Fruit fly (Drosophila melanogaster): ENCODE results near the gene CG17147.

CG17147 gene

DNA sequence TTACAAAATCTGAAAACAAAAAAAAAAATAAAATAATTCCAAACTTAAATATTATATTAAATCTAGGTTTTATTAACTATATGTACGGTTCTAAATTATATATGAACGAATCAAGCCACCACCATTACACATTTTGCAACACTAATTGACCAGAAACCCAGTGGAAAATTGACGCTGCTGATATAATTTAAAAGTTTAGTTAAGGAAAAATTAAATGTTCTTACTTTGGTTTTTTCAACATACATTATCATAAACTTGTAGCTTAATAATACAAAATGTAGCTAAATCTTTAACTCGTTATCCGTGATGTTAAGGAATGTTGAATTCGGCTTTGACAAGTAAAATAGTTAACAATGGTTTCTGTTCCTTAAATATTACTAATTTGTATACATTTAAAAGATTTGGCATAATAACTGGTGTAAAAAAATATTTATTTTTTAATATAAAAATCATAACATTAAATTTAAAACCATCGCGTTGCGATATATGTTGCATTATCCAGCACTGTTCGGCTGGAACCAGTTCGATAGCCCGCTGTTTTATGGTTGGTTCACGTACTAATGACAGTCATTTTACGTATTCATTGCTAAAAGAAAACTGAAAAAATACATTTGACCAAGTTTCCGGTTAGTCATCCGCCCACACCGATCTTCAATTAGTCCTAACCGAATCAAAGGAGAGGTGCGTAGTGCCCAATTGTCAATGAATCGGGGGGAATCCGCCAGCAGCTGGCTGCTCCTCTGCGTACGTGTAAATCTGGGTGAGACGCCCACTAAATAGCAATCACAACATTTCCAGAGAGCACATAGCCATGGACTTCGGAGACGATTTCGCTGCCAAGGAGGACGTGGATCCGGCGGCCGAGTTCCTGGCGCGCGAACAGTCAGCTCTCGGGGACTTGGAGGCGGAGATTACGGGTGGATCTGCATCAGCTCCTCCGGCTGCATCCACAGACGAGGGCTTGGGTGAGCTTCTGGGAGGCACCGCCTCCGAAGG lies 18.6 kb downstream of the CG17147 start:
- TF ChIP-seq kay (GFP tag; optimal IDR thresholded peaks at IDR 0.05) (no peak), insv (GFP tag; optimal IDR thresholded peaks at IDR 0.05) (peak in 1 of 2 experiments; percentile 23), CG11093 (GFP tag; IDR thresholded peaks at IDR 0.05) (no peak), CG4360 (GFP tag; IDR thresholded peaks at IDR 0.05) (no peak), Gsc (GFP tag; IDR thresholded peaks at IDR 0.05) (no peak), CG7372 (GFP tag; IDR thresholded peaks at IDR 0.05) (0 out of 2 replicates have a peak, but pooled peaks have one; percentile 23), Aef1 (GFP tag; IDR thresholded peaks at IDR 0.05) (peak; percentile 35), CG11247 (GFP tag; IDR thresholded peaks at IDR 0.05) (peak; percentile 60), CG11723 (GFP tag; optimal IDR thresholded peaks at IDR 0.05) (peak; percentile 6), ash1 (GFP tag; optimal IDR thresholded peaks at IDR 0.05) (no peak), CG10543 (GFP tag; optimal IDR thresholded peaks at IDR 0.05) (peak; percentile 67), Mrtf (GFP tag; IDR thresholded peaks at IDR 0.05) (no peak), Usf (GFP tag; optimal IDR thresholded peaks at IDR 0.05) (no peak), dmrt11E (tag; optimal IDR thresholded peaks at IDR 0.05) (peak; percentile 30), Drgx (GFP tag; IDR thresholded peaks at IDR 0.05) (no peak; the same call in 1 of the 2 replicates), lilli (GFP tag; optimal IDR thresholded peaks at IDR 0.05) (peak; percentile 52), CG6689 (GFP tag; IDR thresholded peaks at IDR 0.05) (peak; percentile 63; the same call in 1 of the 2 replicates), CG10462 (GFP tag; optimal IDR thresholded peaks at IDR 0.05) (peak; percentile 15), CG32767 (GFP tag; IDR thresholded peaks at IDR 0.05) (no peak), tx (GFP tag; optimal IDR thresholded peaks at IDR 0.05) (no peak), mam (GFP tag; optimal IDR thresholded peaks at IDR 0.05) (no peak), CG10147 (GFP tag; optimal IDR thresholded peaks at IDR 0.05) (peak; percentile 60), MESR4 (GFP tag; optimal IDR thresholded peaks at IDR 0.05) (peak; percentile 94), NfI (GFP tag; optimal IDR thresholded peaks at IDR 0.05) (peak; percentile 71), Deaf1 (tag; optimal IDR thresholded peaks at IDR 0.05) (peak; percentile 12), Poxn (GFP tag; IDR thresholded peaks at IDR 0.05) (no peak), CG17568 (GFP tag; optimal IDR thresholded peaks at IDR 0.05) (no peak), Nf-YA (GFP tag; IDR thresholded peaks at IDR 0.05) (0 out of 2 replicates have a peak, but pooled peaks have one; percentile 5), Abd-B (GFP tag; optimal IDR thresholded peaks at IDR 0.05) (peak; percentile 48), D19A (tag; optimal IDR thresholded peaks at IDR 0.05) (peak; percentile 42), CG31224 (GFP tag; IDR thresholded peaks at IDR 0.05) (peak; percentile 34), fd102C (GFP tag; optimal IDR thresholded peaks at IDR 0.05) (no peak), zen2 (GFP tag; IDR thresholded peaks at IDR 0.05; ENCODE audit: partially characterized antibody) (peak; percentile 45; the same call in 1 of the 3 replicates), wdn (GFP tag; IDR thresholded peaks at IDR 0.05) (no peak; the same call in none of the 2 replicates), Eip74EF (GFP tag; optimal IDR thresholded peaks at IDR 0.05) (peak in 1 of 2 experiments; percentile 0), Bgb (GFP tag; IDR thresholded peaks at IDR 0.05; ENCODE audit: partially characterized antibody) (peak; percentile 68), CG9727 (GFP tag; optimal IDR thresholded peaks at IDR 0.05) (peak; percentile 65), Nf-YB (GFP tag; optimal IDR thresholded peaks at IDR 0.05) (peak; percentile 39), sug (tag; optimal IDR thresholded peaks at IDR 0.05) (peak; percentile 57), slbo (GFP tag; IDR thresholded peaks at IDR 0.05) (peak; percentile 66), Rfx (GFP tag; IDR thresholded peaks at IDR 0.05) (peak; percentile 63), gfzf (GFP tag; optimal IDR thresholded peaks at IDR 0.05) (no peak), crc (GFP tag; optimal IDR thresholded peaks at IDR 0.05) (no peak), crp (GFP tag; optimal IDR thresholded peaks at IDR 0.05) (peak in 1 of 2 experiments; percentile 28), peb (GFP tag; IDR thresholded peaks at IDR 0.05) (0 out of 2 replicates have a peak, but pooled peaks have one; percentile 46), lbe (GFP tag; optimal IDR thresholded peaks at IDR 0.05) (peak; percentile 37), ac (GFP tag; optimal IDR thresholded peaks at IDR 0.05) (no peak), Myb (GFP tag; optimal IDR thresholded peaks at IDR 0.05) (no peak)

All from whole organism, embryonic.